Worm (Caenorhabditis elegans) whole organism, L1 larva: ENCODE results near the gene C05C10.7.

ENCODE experiments used
- C04F5.9 ChIP-seq: sonication (generic microtip); optimal IDR thresholded peaks from 2 replicates; lab custom pipeline; 2016; ENCODE audit warnings: missing genetic modification characterization, missing compliant biosample characterization
- Y116A8C.19 ChIP-seq: sonication (generic microtip); optimal IDR thresholded peaks from 2 replicates; lab custom pipeline; 2016; ENCODE audit warnings: missing compliant biosample characterization, missing genetic modification characterization, borderline replicate concordance
- alr-1 ChIP-seq: fragments of 200-800 bp; sonication (Bioruptor generic); optimal IDR thresholded peaks from 2 replicates; lab custom pipeline; 2018; ENCODE audit warnings: borderline replicate concordance, mild to moderate bottlenecking, missing genetic modification characterization, missing compliant biosample characterization
- aly-2 ChIP-seq: fragments of 150-350 bp; optimal IDR thresholded peaks from 2 replicates; lab custom pipeline; 2014; ENCODE audit warnings: missing biosample characterization, missing genetic modification characterization
- ama-1 ChIP-seq: fragments of 150-350 bp; optimal IDR thresholded peaks from 2 replicates; lab custom pipeline; 2014
- ceh-63 ChIP-seq: fragments of 200-800 bp; sonication (Bioruptor generic); optimal IDR thresholded peaks from 2 replicates; lab custom pipeline; 2018; ENCODE audit warnings: mild to moderate bottlenecking, missing genetic modification characterization, missing compliant biosample characterization
- dpl-1 ChIP-seq, 3 experiments: fragments of 150-350 bp in 2 of 3; sonication (generic microtip) in 1 of 3; optimal IDR thresholded peaks; 2 replicates each; lab custom pipeline; 2014 to 2017; ENCODE audit warnings: missing biosample characterization in 3 of 3, missing genetic modification characterization in 3 of 3, missing genetic modification reagents in 3 of 3
- dsc-1 ChIP-seq: sonication (generic microtip); optimal IDR thresholded peaks from 2 replicates; lab custom pipeline; 2016; ENCODE audit warnings: mild to moderate bottlenecking, missing genetic modification characterization, missing compliant biosample characterization
- efl-1 ChIP-seq, 4 experiments: fragments of 150-350 bp; optimal IDR thresholded peaks in 3 of 4; peaks in 1 of 4; 1 replicate in 1 of 4; 2 replicates in 3 of 4; lab custom pipeline; 2014; ENCODE audit warnings: missing biosample characterization in 2 of 4, missing genetic modification characterization in 2 of 4, missing genetic modification reagents in 2 of 4
- efl-3 ChIP-seq: fragments of 200-800 bp; sonication (Bioruptor generic); optimal IDR thresholded peaks from 2 replicates; lab custom pipeline; 2018; ENCODE audit warnings: mild to moderate bottlenecking, missing genetic modification characterization, missing compliant biosample characterization
- egl-13 ChIP-seq: sonication (generic microtip); optimal IDR thresholded peaks from 2 replicates; lab custom pipeline; 2016; ENCODE audit warnings: missing genotype, missing genetic modification reagents, missing genetic modification characterization, missing compliant biosample characterization
- elt-2 ChIP-seq: sonication (generic microtip); optimal IDR thresholded peaks from 2 replicates; lab custom pipeline; 2016; ENCODE audit warnings: missing genetic modification characterization, mild to moderate bottlenecking, inconsistent platforms, missing compliant biosample characterization, missing genetic modification reagents
- elt-3 ChIP-seq, 6 experiments: fragments of 150-350 bp in 1 of 6; sonication (generic microtip); optimal IDR thresholded peaks; 2 replicates each; lab custom pipeline; 2017 to 2018; ENCODE audit warnings: missing biosample characterization in 6 of 6, missing genetic modification characterization in 6 of 6, inconsistent platforms in 1 of 6
- ets-5 ChIP-seq: fragments of 200-800 bp; sonication (Bioruptor generic); IDR thresholded peaks from 2 replicates; pipeline ENCODE4 v1.3.6; 2022; ENCODE audit warnings: missing genetic modification characterization, missing compliant biosample characterization
- fkh-10 ChIP-seq: sonication (generic microtip); optimal IDR thresholded peaks from 2 replicates; lab custom pipeline; 2017; ENCODE audit warnings: missing biosample characterization, missing genetic modification reagents, missing genetic modification characterization
- fkh-4 ChIP-seq: sonication (generic microtip); optimal IDR thresholded peaks from 2 replicates; lab custom pipeline; 2016; ENCODE audit warnings: missing compliant biosample characterization, missing genetic modification characterization, borderline replicate concordance
- fkh-8 ChIP-seq: sonication (generic microtip); optimal IDR thresholded peaks from 2 replicates; lab custom pipeline; 2016; ENCODE audit warnings: mild to moderate bottlenecking, missing genetic modification characterization, missing compliant biosample characterization
- fos-1 ChIP-seq: fragments of 150-350 bp; optimal IDR thresholded peaks from 2 replicates; lab custom pipeline; 2014; ENCODE audit warnings: missing biosample characterization, missing genetic modification characterization
- grh-1 ChIP-seq: fragments of 200-800 bp; sonication (Bioruptor generic); IDR thresholded peaks from 2 replicates; pipeline ENCODE4 v1.3.6; 2022; ENCODE audit warnings: missing genetic modification reagents, missing genetic modification characterization, missing compliant biosample characterization
- hlh-17 ChIP-seq: fragments of 200-800 bp; sonication (Bioruptor generic); optimal IDR thresholded peaks from 2 replicates; lab custom pipeline; 2018; ENCODE audit warnings: missing genetic modification characterization, mild to moderate bottlenecking, missing compliant biosample characterization, moderate library complexity, borderline replicate concordance
- hlh-4 ChIP-seq: sonication (generic microtip); optimal IDR thresholded peaks from 2 replicates; lab custom pipeline; 2016; ENCODE audit warnings: mild to moderate bottlenecking, missing genetic modification characterization, missing compliant biosample characterization
- irx-1 ChIP-seq: sonication (generic microtip); optimal IDR thresholded peaks from 2 replicates; lab custom pipeline; 2016; ENCODE audit warnings: missing genetic modification characterization, missing compliant biosample characterization
- isw-1 ChIP-seq: fragments of 200-800 bp; sonication (Bioruptor generic); IDR thresholded peaks from 2 replicates; pipeline ENCODE4 v1.3.6; 2022; ENCODE audit warnings: missing genetic modification characterization, missing compliant biosample characterization
- jun-1 ChIP-seq: fragments of 150-350 bp; optimal IDR thresholded peaks from 2 replicates; lab custom pipeline; 2014; ENCODE audit warnings: missing biosample characterization, missing genetic modification reagents, missing genetic modification characterization
- lin-13 ChIP-seq: fragments of 150-350 bp; optimal IDR thresholded peaks from 2 replicates; lab custom pipeline; 2014; ENCODE audit warnings: missing biosample characterization, missing genetic modification reagents, missing genetic modification characterization
- lin-14 ChIP-seq: fragments of 200-800 bp; sonication (Bioruptor generic); optimal IDR thresholded peaks from 2 replicates; lab custom pipeline; 2018; ENCODE audit warnings: mild to moderate bottlenecking, missing genetic modification characterization, moderate library complexity, missing compliant biosample characterization
- lin-15B ChIP-seq: fragments of 150-350 bp; sonication (generic microtip); optimal IDR thresholded peaks from 3 replicates; lab custom pipeline; 2014; ENCODE audit warnings: missing biosample characterization, missing genetic modification characterization
- lin-39 ChIP-seq: fragments of 150-350 bp; optimal IDR thresholded peaks from 2 replicates; lab custom pipeline; 2014; ENCODE audit warnings: missing biosample characterization, missing genetic modification reagents, missing genetic modification characterization
- lir-3 ChIP-seq: sonication (generic microtip); optimal IDR thresholded peaks from 2 replicates; lab custom pipeline; 2016; ENCODE audit warnings: mild to moderate bottlenecking, missing genetic modification characterization, moderate library complexity, missing compliant biosample characterization; ENCODE audit not compliant: poor library complexity
- mab-9 ChIP-seq: fragments of 200-800 bp; sonication (Bioruptor generic); IDR thresholded peaks from 2 replicates; pipeline ENCODE4 v1.3.6; 2022; ENCODE audit warnings: missing genetic modification reagents, missing genetic modification characterization, missing compliant biosample characterization
- mep-1 ChIP-seq: fragments of 150-350 bp; optimal IDR thresholded peaks from 2 replicates; lab custom pipeline; 2014; ENCODE audit warnings: missing biosample characterization, missing genetic modification characterization
- nhr-237 ChIP-seq: fragments of 150-350 bp; optimal IDR thresholded peaks from 2 replicates; lab custom pipeline; 2014; ENCODE audit warnings: missing biosample characterization, missing genetic modification characterization
- nhr-28 ChIP-seq: fragments of 150-350 bp; optimal IDR thresholded peaks from 2 replicates; lab custom pipeline; 2014; ENCODE audit warnings: missing biosample characterization, missing genetic modification characterization
- nhr-47 ChIP-seq: sonication (generic microtip); optimal IDR thresholded peaks from 2 replicates; lab custom pipeline; 2016; ENCODE audit warnings: mild to moderate bottlenecking, missing genetic modification characterization, moderate library complexity, missing compliant biosample characterization
- nhr-71 ChIP-seq: sonication (generic microtip); optimal IDR thresholded peaks from 2 replicates; lab custom pipeline; 2016; ENCODE audit warnings: mild to moderate bottlenecking, missing genetic modification characterization, moderate library complexity, missing compliant biosample characterization
- nhr-77 ChIP-seq: fragments of 150-350 bp; optimal IDR thresholded peaks from 2 replicates; lab custom pipeline; 2014; ENCODE audit warnings: missing biosample characterization, missing genetic modification characterization
- nhr-85 ChIP-seq: sonication (generic microtip); peaks from one replicate; lab custom pipeline; 2016; ENCODE audit warnings: missing genetic modification characterization, inconsistent platforms, missing compliant biosample characterization
- pax-3 ChIP-seq: fragments of 200-800 bp; sonication (Bioruptor generic); optimal IDR thresholded peaks from 2 replicates; lab custom pipeline; 2018; ENCODE audit warnings: mild to moderate bottlenecking, missing genetic modification characterization, moderate library complexity, missing compliant biosample characterization
- rnt-1 ChIP-seq: sonication (generic microtip); optimal IDR thresholded peaks from 2 replicates; lab custom pipeline; 2016; ENCODE audit warnings: mild to moderate bottlenecking, missing genetic modification characterization, moderate library complexity, missing compliant biosample characterization
- snpc-4 ChIP-seq: fragments of 150-350 bp; optimal IDR thresholded peaks from 2 replicates; lab custom pipeline; 2014; ENCODE audit warnings: missing biosample characterization, missing genetic modification characterization
- sptf-1 ChIP-seq: fragments of 150-350 bp; optimal IDR thresholded peaks from 2 replicates; lab custom pipeline; 2014; ENCODE audit warnings: missing biosample characterization, missing genetic modification characterization
- sup-37 ChIP-seq: fragments of 200-800 bp; sonication (Bioruptor generic); optimal IDR thresholded peaks from 2 replicates; lab custom pipeline; 2018; ENCODE audit warnings: mild to moderate bottlenecking, missing genetic modification characterization, missing compliant biosample characterization
- tbx-2 ChIP-seq: sonication (generic microtip); optimal IDR thresholded peaks from 2 replicates; lab custom pipeline; 2016; ENCODE audit warnings: missing genetic modification characterization, missing compliant biosample characterization
- tlp-1 ChIP-seq: fragments of 150-350 bp; optimal IDR thresholded peaks from 2 replicates; lab custom pipeline; 2014; ENCODE audit warnings: missing biosample characterization, missing genetic modification characterization
- unc-130 ChIP-seq: fragments of 150-350 bp; optimal IDR thresholded peaks from 2 replicates; lab custom pipeline; 2017; ENCODE audit warnings: missing biosample characterization, missing genetic modification characterization, inconsistent platforms
- unc-30 ChIP-seq: sonication (generic microtip); optimal IDR thresholded peaks from 2 replicates; lab custom pipeline; 2017; ENCODE audit warnings: missing biosample characterization, missing genetic modification characterization
- unc-62 ChIP-seq: fragments of 150-350 bp; optimal IDR thresholded peaks from 2 replicates; lab custom pipeline; 2014; ENCODE audit warnings: missing biosample characterization, missing genetic modification reagents, missing genetic modification characterization
- unc-98 ChIP-seq: fragments of 200-800 bp; sonication (Bioruptor generic); IDR thresholded peaks from 2 replicates; pipeline ENCODE4 v1.3.6; 2022; ENCODE audit warnings: missing genetic modification characterization, missing compliant biosample characterization
- xbp-1 ChIP-seq: sonication (generic microtip); optimal IDR thresholded peaks from 2 replicates; lab custom pipeline; 2016; ENCODE audit warnings: missing genetic modification characterization, missing compliant biosample characterization
- zag-1 ChIP-seq: fragments of 150-350 bp; optimal IDR thresholded peaks from 2 replicates; lab custom pipeline; 2014; ENCODE audit warnings: missing biosample characterization, missing genetic modification characterization
- ztf-4 ChIP-seq: fragments of 150-350 bp; optimal IDR thresholded peaks from 2 replicates; lab custom pipeline; 2014; ENCODE audit warnings: missing biosample characterization, missing genetic modification characterization

C05C10.7 gene

ce11 chrII:9934570-9934969 lies 4.2 kb downstream of the C05C10.7 start:
- TF ChIP-seq hlh-17 (GFP tag; lab: Kevin White, UChicago) (peak; percentile 28), dpl-1 (GFP tag; optimal IDR thresholded peaks at IDR 0.05; lab: Kevin White, UChicago) (no peak)

DNA sequence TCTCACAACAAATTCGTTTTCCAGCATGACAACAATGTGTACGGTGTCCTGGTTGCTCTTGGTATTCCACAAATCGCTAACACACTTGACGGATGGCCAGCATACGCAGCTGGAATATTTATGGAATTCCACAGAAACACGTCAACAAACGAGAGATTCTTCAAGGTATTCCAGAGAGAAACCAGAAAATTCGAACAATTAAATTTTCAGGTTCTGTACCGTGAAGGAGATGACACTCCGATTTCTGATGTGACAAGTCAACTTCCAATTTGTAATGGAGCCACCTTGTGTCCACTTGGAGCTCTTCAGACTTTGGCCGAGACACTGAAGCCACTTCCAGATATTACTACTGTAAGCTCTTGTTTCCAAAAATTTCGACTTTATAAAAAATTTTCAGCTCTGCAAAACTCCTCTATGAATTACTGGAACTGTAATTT lies 4.8 kb downstream of the C05C10.7 start:
- TF ChIP-seq irx-1 (tag; lab: Kevin White, UChicago) (no peak), alr-1 (tag; lab: Kevin White, UChicago) (no peak), xbp-1 (tag; lab: Kevin White, UChicago) (no peak), Y116A8C.19 (tag; lab: Kevin White, UChicago) (no peak), elt-3 (tag; optimal IDR thresholded peaks at IDR 0.05; lab: Kevin White, UChicago) (no peak), ceh-63 (GFP tag; lab: Kevin White, UChicago) (no peak), sptf-1 (tag; lab: Kevin White, UChicago) (no peak), tbx-2 (tag; lab: Kevin White, UChicago) (no peak), unc-30 (tag; lab: Kevin White, UChicago) (no peak), ama-1 (peak; percentile 77), C04F5.9 (tag; lab: Kevin White, UChicago) (no peak), nhr-237 (no peak), hlh-4 (tag; lab: Kevin White, UChicago) (no peak), grh-1 (GFP tag; lab: Robert Waterston, UW) (no peak), aly-2 (tag; lab: Kevin White, UChicago) (peak; percentile 59), nhr-47 (peak; percentile 48), ets-5 (GFP tag; lab: Robert Waterston, UW) (no peak), lin-39 (tag; lab: Kevin White, UChicago) (no peak), jun-1 (no peak), nhr-71 (peak; percentile 42), unc-98 (no peak), zag-1 (tag; lab: Kevin White, UChicago) (no peak), nhr-85 (tag; lab: Kevin White, UChicago) (peak; percentile 74), efl-1 (optimal IDR thresholded peaks at IDR 0.05; lab: Kevin White, UChicago) (no peak), efl-1 (GFP tag; optimal IDR thresholded peaks at IDR 0.05 in 1 of 2; lab: Kevin White, UChicago) (peak in 1 of 2 experiments; percentile 88), pax-3 (tag; lab: Kevin White, UChicago) (no peak), fkh-10 (GFP tag; lab: Kevin White, UChicago) (no peak), fkh-4 (no peak), isw-1 (no peak), unc-62 (GFP tag; lab: Kevin White, UChicago) (no peak), ztf-4 (tag; lab: Kevin White, UChicago) (no peak), dsc-1 (tag; lab: Kevin White, UChicago) (no peak), rnt-1 (tag; lab: Kevin White, UChicago) (peak; percentile 54), tlp-1 (tag; lab: Kevin White, UChicago) (no peak), lin-13 (GFP tag; lab: Kevin White, UChicago) (no peak), egl-13 (tag; lab: Kevin White, UChicago) (no peak), fkh-8 (tag; lab: Kevin White, UChicago) (no peak), efl-3 (GFP tag; lab: Kevin White, UChicago) (no peak), elt-2 (no peak), snpc-4 (no peak), nhr-28 (no peak), fos-1 (tag; lab: Kevin White, UChicago) (no peak), dpl-1 (GFP tag; optimal IDR thresholded peaks at IDR 0.05; lab: Kevin White, UChicago) (peak in 1 of 3 experiments; percentile 4), mep-1 (no peak), sup-37 (GFP tag; lab: Kevin White, UChicago) (no peak), lir-3 (tag; lab: Kevin White, UChicago) (no peak), nhr-77 (tag; lab: Kevin White, UChicago) (no peak), lin-14 (GFP tag; lab: Kevin White, UChicago) (no peak), lin-15B (tag; lab: Kevin White, UChicago) (no peak), unc-130 (tag; lab: Kevin White, UChicago) (no peak), mab-9 (no peak)
